Worm (Caenorhabditis elegans) whole organism, L4 larva: Measurements from ENCODE around the gene slcr-46.3.

ENCODE experiments used
- D1046.2 ChIP-seq: fragments of 200-800 bp; sonication (Bioruptor generic); IDR thresholded peaks from 2 replicates; pipeline ENCODE4 v1.3.6; 2022; ENCODE audit warnings: missing genetic modification characterization, missing compliant biosample characterization
- F44E2.7 ChIP-seq: fragments of 200-800 bp; sonication (Bioruptor generic); IDR thresholded peaks from 2 replicates; pipeline ENCODE4 v2.1.2; 2022; ENCODE audit warnings: missing genetic modification characterization, missing compliant biosample characterization
- T26A8.4 ChIP-seq: fragments of 200-800 bp; sonication (Bioruptor generic); IDR thresholded peaks from 2 replicates; pipeline ENCODE4 v1.3.6; 2022; ENCODE audit warnings: missing genetic modification characterization, missing compliant biosample characterization
- aha-1 ChIP-seq: fragments of 150-350 bp; peaks from one replicate; lab custom pipeline; 2014; ENCODE audit warnings: missing biosample characterization, missing genetic modification characterization
- ama-1 ChIP-seq: fragments of 150-350 bp; optimal IDR thresholded peaks from 2 replicates; lab custom pipeline; 2014; ENCODE audit warnings: inconsistent platforms, mixed read lengths
- ceh-20 ChIP-seq: fragments of 200-800 bp; sonication (Bioruptor generic); IDR thresholded peaks from 2 replicates; pipeline ENCODE4 v1.3.6; 2022; ENCODE audit warnings: missing genetic modification reagents, missing genetic modification characterization, missing compliant biosample characterization
- ceh-44 ChIP-seq: fragments of 200-800 bp; sonication (Bioruptor generic); IDR thresholded peaks from 2 replicates; pipeline ENCODE4 v1.3.6; 2022; ENCODE audit warnings: missing genetic modification reagents, missing genetic modification characterization, missing compliant biosample characterization
- ctbp-1 ChIP-seq: fragments of 200-800 bp; sonication (Bioruptor generic); IDR thresholded peaks from 2 replicates; pipeline ENCODE4 v1.3.6; 2022; ENCODE audit warnings: missing genetic modification reagents, missing genetic modification characterization, missing compliant biosample characterization
- daf-16 ChIP-seq, 3 experiments: sonication (generic microtip); optimal IDR thresholded peaks; 2 replicates each; lab custom pipeline; 2016 to 2017; ENCODE audit warnings: missing genetic modification characterization in 3 of 3, missing genetic modification reagents in 3 of 3, mild to moderate bottlenecking in 2 of 3, missing compliant biosample characterization in 2 of 3, missing biosample characterization in 1 of 3, moderate library complexity in 1 of 3
- dve-1 ChIP-seq: sonication (generic microtip); optimal IDR thresholded peaks from 2 replicates; lab custom pipeline; 2017; ENCODE audit warnings: antibody characterized with exemption, mild to moderate bottlenecking, missing genetic modification characterization, missing compliant biosample characterization; ENCODE audit not compliant: insufficient read depth
- fkh-10 ChIP-seq: fragments of 150-350 bp; optimal IDR thresholded peaks from 2 replicates; lab custom pipeline; 2014; ENCODE audit warnings: missing biosample characterization, missing genetic modification reagents, missing genetic modification characterization
- gei-8 ChIP-seq: fragments of 200-800 bp; sonication (Bioruptor generic); optimal IDR thresholded peaks from 2 replicates; lab custom pipeline; 2018; ENCODE audit warnings: mild to moderate bottlenecking, missing genetic modification characterization, missing compliant biosample characterization
- hlh-11 ChIP-seq: fragments of 200-800 bp; sonication (Bioruptor generic); optimal IDR thresholded peaks from 2 replicates; lab custom pipeline; 2018; ENCODE audit warnings: mild to moderate bottlenecking, missing genetic modification characterization, missing compliant biosample characterization
- hlh-30 ChIP-seq: sonication (generic microtip); optimal IDR thresholded peaks from 2 replicates; lab custom pipeline; 2017; ENCODE audit warnings: antibody characterized with exemption, mild to moderate bottlenecking, missing genetic modification characterization, missing compliant biosample characterization; ENCODE audit not compliant: insufficient read depth
- hmg-1.1 ChIP-seq: fragments of 200-800 bp; sonication (Bioruptor generic); IDR thresholded peaks from 2 replicates; pipeline ENCODE4 v1.3.6; 2022; ENCODE audit warnings: missing genetic modification reagents, missing genetic modification characterization, missing compliant biosample characterization
- jun-1 ChIP-seq: fragments of 150-350 bp; optimal IDR thresholded peaks from 2 replicates; lab custom pipeline; 2014; ENCODE audit warnings: missing biosample characterization, missing genetic modification reagents, missing genetic modification characterization
- lir-3 ChIP-seq: sonication (generic microtip); optimal IDR thresholded peaks from 2 replicates; lab custom pipeline; 2016; ENCODE audit warnings: mild to moderate bottlenecking, missing genetic modification characterization, missing compliant biosample characterization
- lsy-2 ChIP-seq, 2 experiments: fragments of 150-350 bp in 1 of 2; sonication (generic microtip) in 1 of 2; optimal IDR thresholded peaks; 2 replicates each; lab custom pipeline; 2014 to 2017; ENCODE audit warnings: missing biosample characterization in 2 of 2, missing genetic modification characterization in 2 of 2
- mdl-1 ChIP-seq, 2 experiments: fragments of 150-350 bp in 1 of 2; sonication (generic microtip) in 1 of 2; optimal IDR thresholded peaks; 2 replicates each; lab custom pipeline; 2014 to 2017; ENCODE audit warnings: missing biosample characterization in 2 of 2, missing genetic modification characterization in 2 of 2
- mep-1 ChIP-seq: fragments of 150-350 bp; sonication (generic microtip); optimal IDR thresholded peaks from 3 replicates; lab custom pipeline; 2014; ENCODE audit warnings: missing biosample characterization, missing genetic modification characterization
- mxl-2 ChIP-seq: fragments of 200-800 bp; sonication (Bioruptor generic); conservative IDR thresholded peaks from 2 replicates; pipeline ENCODE4 v1.3.6; 2022; ENCODE audit warnings: missing genetic modification reagents, missing genetic modification characterization, missing compliant biosample characterization
- nhr-10 ChIP-seq: fragments of 150-350 bp; optimal IDR thresholded peaks from 2 replicates; lab custom pipeline; 2014; ENCODE audit warnings: missing biosample characterization, missing genetic modification characterization
- nhr-11 ChIP-seq: fragments of 150-350 bp; optimal IDR thresholded peaks from 2 replicates; lab custom pipeline; 2014; ENCODE audit warnings: missing biosample characterization, missing genetic modification characterization
- nhr-41 ChIP-seq: fragments of 200-800 bp; sonication (Bioruptor generic); IDR thresholded peaks from 2 replicates; pipeline ENCODE4 v1.3.6; 2022; ENCODE audit warnings: missing genetic modification reagents, missing genetic modification characterization, missing compliant biosample characterization
- nhr-48 ChIP-seq: sonication (generic microtip); optimal IDR thresholded peaks from 2 replicates; lab custom pipeline; 2016; ENCODE audit warnings: mild to moderate bottlenecking, missing genetic modification characterization, missing compliant biosample characterization
- nhr-76 ChIP-seq: fragments of 150-350 bp; optimal IDR thresholded peaks from 2 replicates; lab custom pipeline; 2014; ENCODE audit warnings: missing biosample characterization, missing genetic modification characterization
- nhr-77 ChIP-seq: fragments of 150-350 bp; optimal IDR thresholded peaks from 2 replicates; lab custom pipeline; 2014; ENCODE audit warnings: missing biosample characterization, missing genetic modification characterization
- set-16 ChIP-seq: fragments of 200-800 bp; sonication (Bioruptor generic); IDR thresholded peaks from 2 replicates; pipeline ENCODE4 v1.3.6; 2022; ENCODE audit warnings: missing genetic modification reagents, missing genetic modification characterization, missing compliant biosample characterization
- snpc-1.2 ChIP-seq: fragments of 200-800 bp; sonication (Bioruptor generic); IDR thresholded peaks from 2 replicates; pipeline ENCODE4 v1.3.6; 2022; ENCODE audit warnings: missing genetic modification reagents, missing genetic modification characterization, missing compliant biosample characterization
- snpc-4 ChIP-seq: fragments of 150-350 bp; optimal IDR thresholded peaks from 2 replicates; lab custom pipeline; 2014; ENCODE audit warnings: missing biosample characterization, missing genetic modification characterization
- spr-1 ChIP-seq: sonication (generic microtip); optimal IDR thresholded peaks from 2 replicates; lab custom pipeline; 2016; ENCODE audit warnings: mild to moderate bottlenecking, missing genetic modification characterization, missing compliant biosample characterization
- spr-3 ChIP-seq: fragments of 200-800 bp; sonication (Bioruptor generic); optimal IDR thresholded peaks from 2 replicates; lab custom pipeline; 2018; ENCODE audit warnings: mild to moderate bottlenecking, missing genetic modification characterization, missing compliant biosample characterization
- tag-97 ChIP-seq: fragments of 200-800 bp; sonication (Bioruptor generic); IDR thresholded peaks from 2 replicates; pipeline ENCODE4 v1.3.6; 2022; ENCODE audit warnings: missing genetic modification characterization, missing compliant biosample characterization
- unc-130 ChIP-seq: sonication (generic microtip); optimal IDR thresholded peaks from 2 replicates; lab custom pipeline; 2016; ENCODE audit warnings: missing genetic modification reagents, missing genetic modification characterization, missing compliant biosample characterization
- unc-62 ChIP-seq, 3 experiments: fragments of 150-350 bp in 1 of 3; sonication (generic microtip); optimal IDR thresholded peaks in 2 of 3; peaks in 1 of 3; 1 replicate in 1 of 3; 2 replicates in 2 of 3; lab custom pipeline; 2014 to 2017; ENCODE audit warnings: missing biosample characterization in 3 of 3, missing genetic modification characterization in 3 of 3, missing genetic modification reagents in 3 of 3, missing genotype in 1 of 3
- vab-7 ChIP-seq: fragments of 200-800 bp; sonication (Bioruptor generic); IDR thresholded peaks from 2 replicates; pipeline ENCODE4 v1.3.6; 2022; ENCODE audit warnings: missing genetic modification reagents, missing genetic modification characterization, missing compliant biosample characterization
- zfp-3 ChIP-seq: fragments of 200-800 bp; sonication (Bioruptor generic); conservative IDR thresholded peaks from 2 replicates; pipeline ENCODE4 v1.3.6; 2022; ENCODE audit warnings: missing genetic modification reagents, missing genetic modification characterization, missing compliant biosample characterization
- zip-11 ChIP-seq: fragments of 200-800 bp; sonication (Bioruptor generic); IDR thresholded peaks from 2 replicates; pipeline ENCODE4 v1.3.6; 2022; ENCODE audit warnings: missing genetic modification characterization, missing compliant biosample characterization
- ztf-11 ChIP-seq: fragments of 150-350 bp; optimal IDR thresholded peaks from 2 replicates; lab custom pipeline; 2014; ENCODE audit warnings: missing biosample characterization, missing genetic modification characterization

Gene slcr-46.3

ce11 chrV:9724021-9724671, at the start of gene slcr-46.3:
Gene slcr-46.3 (minus strand): TSS chrV:9724106.
- TF ChIP-seq dve-1 (peak; percentile 23), daf-16 (GFP tag; optimal IDR thresholded peaks at IDR 0.05; lab: Kevin White, UChicago) (no peak), daf-16 (tag; optimal IDR thresholded peaks at IDR 0.05; lab: Kevin White, UChicago) (peak; percentile 18), zip-11 (GFP tag; lab: Robert Waterston, UW) (no peak), mdl-1 (tag; optimal IDR thresholded peaks at IDR 0.05; lab: Kevin White, UChicago) (peak in 1 of 2 experiments; percentile 51), hlh-30 (tag; lab: Kevin White, UChicago) (peak; percentile 38), hlh-11 (tag; lab: Kevin White, UChicago) (peak; percentile 7), spr-1 (tag; lab: Kevin White, UChicago) (no peak), zfp-3 (GFP tag; lab: Robert Waterston, UW) (no peak)
- TF ChIP-seq, all 104 proteins: peak for 5

- TF ChIP-seq ctbp-1 (GFP tag; lab: Robert Waterston, UW) (0 out of 2 replicates have a peak, but pooled peaks have one; percentile 40), hlh-30 (tag; lab: Kevin White, UChicago) (no peak), ceh-44 (GFP tag; lab: Robert Waterston, UW) (no peak), snpc-1.2 (GFP tag; lab: Robert Waterston, UW) (no peak), mxl-2 (GFP tag; lab: Robert Waterston, UW) (no peak), jun-1 (no peak)
These were observed 48.1 kb upstream of the slcr-46.3 start, which contains the start of gene F46B6.2 for ce11 chrV:9771970-9772369. Gene F46B6.2 (plus strand): TSS chrV:9772285.

- TF ChIP-seq ceh-20 (GFP tag; lab: Robert Waterston, UW) (no peak), mep-1 (tag; lab: Kevin White, UChicago) (no peak), nhr-11 (no peak), ama-1 (lab: Kevin White, UChicago) (no peak), T26A8.4 (GFP tag; lab: Robert Waterston, UW) (no peak), snpc-4 (tag; lab: Kevin White, UChicago) (no peak), tag-97 (GFP tag; lab: Robert Waterston, UW) (no peak), zip-11 (GFP tag; lab: Robert Waterston, UW) (no peak), hmg-1.1 (GFP tag; lab: Robert Waterston, UW) (no peak), F44E2.7 (GFP tag; lab: Robert Waterston, UW) (no peak), vab-7 (GFP tag; lab: Robert Waterston, UW) (no peak), ztf-11 (tag; lab: Kevin White, UChicago) (no peak)
These were observed 47.4 kb upstream of the slcr-46.3 start for ce11 chrV:9771311-9771710.

ce11 chrV:9768828-9769778, 45.2 kb upstream of the slcr-46.3 start, which contains the start of gene unc-42:
Gene unc-42 (minus strand): TSS chrV:9769391.
- no peak for TF ChIP-seq zip-11 (GFP tag; lab: Robert Waterston, UW)
- TF ChIP-seq gei-8 (GFP tag; lab: Kevin White, UChicago) = no peak
- TF ChIP-seq mdl-1 (tag; optimal IDR thresholded peaks at IDR 0.05; lab: Kevin White, UChicago) = no peak
- TF ChIP-seq F44E2.7 (GFP tag; lab: Robert Waterston, UW) = no peak
- no peak for TF ChIP-seq mep-1 (tag; lab: Kevin White, UChicago)
- TF ChIP-seq D1046.2 (GFP tag; lab: Robert Waterston, UW) = no peak
- TF ChIP-seq set-16 = peak; percentile 93
- no peak for TF ChIP-seq nhr-76 (tag; lab: Kevin White, UChicago)
- peak; percentile 73 for TF ChIP-seq fkh-10 (GFP tag; lab: Kevin White, UChicago)
- peak in 1 of 2 experiments; percentile 40 for TF ChIP-seq lsy-2 (tag; optimal IDR thresholded peaks at IDR 0.05; lab: Kevin White, UChicago)
- no peak for TF ChIP-seq unc-130 (GFP tag; lab: Kevin White, UChicago)
- no peak for TF ChIP-seq spr-3 (GFP tag; lab: Kevin White, UChicago)
- peak; percentile 2 for TF ChIP-seq aha-1 (tag; lab: Kevin White, UChicago)
- no peak for TF ChIP-seq nhr-10 (tag; lab: Kevin White, UChicago)
- TF ChIP-seq hmg-1.1 (GFP tag; lab: Robert Waterston, UW) = no peak
- TF ChIP-seq nhr-77 (tag; lab: Kevin White, UChicago) = no peak
- peak in 1 of 2 experiments; percentile 4 for TF ChIP-seq unc-62 (GFP tag; optimal IDR thresholded peaks at IDR 0.05 in 1 of 2; lab: Kevin White, UChicago)
- TF ChIP-seq unc-62 (tag; optimal IDR thresholded peaks at IDR 0.05; lab: Kevin White, UChicago) = no peak
- TF ChIP-seq ceh-20 (GFP tag; lab: Robert Waterston, UW) = no peak
- no peak for TF ChIP-seq ztf-11 (tag; lab: Kevin White, UChicago)
- no peak for TF ChIP-seq nhr-48 (tag; lab: Kevin White, UChicago)
- no peak for TF ChIP-seq lir-3 (tag; lab: Kevin White, UChicago)
- TF ChIP-seq nhr-41 (GFP tag; lab: Robert Waterston, UW) = no peak
- no peak for TF ChIP-seq tag-97 (GFP tag; lab: Robert Waterston, UW)
